Worm (Caenorhabditis elegans) whole organism, L3 larva: ENCODE results near the gene T28C12.1.

Source experiments
- R02D3.7 ChIP-seq: fragments of 150-350 bp; optimal IDR thresholded peaks from 2 replicates; lab custom pipeline; 2014; ENCODE audit warnings: missing biosample characterization, missing genetic modification characterization
- aly-2 ChIP-seq: fragments of 150-350 bp; optimal IDR thresholded peaks from 2 replicates; lab custom pipeline; 2014; ENCODE audit warnings: missing biosample characterization, missing genetic modification characterization
- ceh-16 ChIP-seq: sonication (generic microtip); optimal IDR thresholded peaks from 2 replicates; lab custom pipeline; 2017; ENCODE audit warnings: missing biosample characterization, missing genetic modification characterization
- ceh-28 ChIP-seq: fragments of 150-350 bp; optimal IDR thresholded peaks from 2 replicates; lab custom pipeline; 2014; ENCODE audit warnings: missing biosample characterization, missing genetic modification reagents, missing genetic modification characterization
- ceh-9 ChIP-seq: sonication (generic microtip); optimal IDR thresholded peaks from 2 replicates; lab custom pipeline; 2018; ENCODE audit warnings: missing biosample characterization, missing genetic modification characterization
- elt-1 ChIP-seq: fragments of 150-350 bp; optimal IDR thresholded peaks from 2 replicates; lab custom pipeline; 2014; ENCODE audit warnings: missing biosample characterization, missing genetic modification characterization
- elt-2 ChIP-seq: sonication (generic microtip); optimal IDR thresholded peaks from 2 replicates; lab custom pipeline; 2016; ENCODE audit warnings: missing genetic modification reagents, mild to moderate bottlenecking, missing genetic modification characterization, missing compliant biosample characterization
- elt-3 ChIP-seq, 3 experiments: fragments of 150-350 bp in 1 of 3; sonication (generic microtip) in 2 of 3; optimal IDR thresholded peaks; 2 replicates in 2 of 3; 4 replicates in 1 of 3; lab custom pipeline; 2014 to 2017; ENCODE audit warnings: missing biosample characterization in 3 of 3, missing genetic modification characterization in 3 of 3
- fkh-10 ChIP-seq: sonication (generic microtip); optimal IDR thresholded peaks from 2 replicates; lab custom pipeline; 2017; ENCODE audit warnings: missing biosample characterization, missing genetic modification reagents, missing genetic modification characterization
- fos-1 ChIP-seq: fragments of 150-350 bp; optimal IDR thresholded peaks from 2 replicates; lab custom pipeline; 2014; ENCODE audit warnings: missing biosample characterization, missing genetic modification characterization
- hmg-11 ChIP-seq: sonication (generic microtip); optimal IDR thresholded peaks from 2 replicates; lab custom pipeline; 2016; ENCODE audit warnings: missing genetic modification characterization, missing compliant biosample characterization
- lin-15B ChIP-seq: fragments of 150-350 bp; optimal IDR thresholded peaks from 2 replicates; lab custom pipeline; 2014; ENCODE audit warnings: missing biosample characterization, missing genetic modification characterization
- lin-39 ChIP-seq: fragments of 150-350 bp; optimal IDR thresholded peaks from 2 replicates; lab custom pipeline; 2018; ENCODE audit warnings: missing biosample characterization, missing genetic modification reagents, missing genetic modification characterization
- lsy-12 ChIP-seq: sonication (generic microtip); optimal IDR thresholded peaks from 2 replicates; lab custom pipeline; 2016; ENCODE audit warnings: mild to moderate bottlenecking, missing genetic modification characterization, missing compliant biosample characterization
- mml-1 ChIP-seq: fragments of 150-350 bp; sonication (generic microtip); optimal IDR thresholded peaks from 3 replicates; lab custom pipeline; 2014; ENCODE audit warnings: missing biosample characterization, missing genetic modification characterization
- nfya-1 ChIP-seq: sonication (generic microtip); optimal IDR thresholded peaks from 2 replicates; lab custom pipeline; 2017; ENCODE audit warnings: missing genetic modification characterization, mild to moderate bottlenecking, missing compliant biosample characterization, antibody characterized with exemption, moderate library complexity; ENCODE audit not compliant: insufficient read depth
- nhr-12 ChIP-seq: fragments of 150-350 bp; optimal IDR thresholded peaks from 2 replicates; lab custom pipeline; 2014; ENCODE audit warnings: missing biosample characterization, missing genetic modification characterization
- nhr-23 ChIP-seq: fragments of 150-350 bp; optimal IDR thresholded peaks from 2 replicates; lab custom pipeline; 2014; ENCODE audit warnings: missing biosample characterization, missing genetic modification reagents, missing genetic modification characterization
- nhr-28 ChIP-seq: fragments of 150-350 bp; optimal IDR thresholded peaks from 2 replicates; lab custom pipeline; 2014; ENCODE audit warnings: missing biosample characterization, missing genetic modification characterization
- nhr-43 ChIP-seq: sonication (generic microtip); optimal IDR thresholded peaks from 2 replicates; lab custom pipeline; 2016; ENCODE audit warnings: mild to moderate bottlenecking, missing genetic modification characterization, missing compliant biosample characterization; ENCODE audit not compliant: poor library complexity, severe bottlenecking
- nhr-67 ChIP-seq: fragments of 150-350 bp; optimal IDR thresholded peaks from 2 replicates; lab custom pipeline; 2014; ENCODE audit warnings: missing biosample characterization, missing genetic modification characterization
- pqm-1 ChIP-seq: fragments of 150-350 bp; optimal IDR thresholded peaks from 2 replicates; lab custom pipeline; 2017; ENCODE audit warnings: missing biosample characterization, missing genetic modification characterization, inconsistent platforms
- sea-2 ChIP-seq: fragments of 150-350 bp; sonication (generic microtip); optimal IDR thresholded peaks from 4 replicates; lab custom pipeline; 2014; ENCODE audit warnings: missing biosample characterization, missing genetic modification reagents, missing genetic modification characterization
- skn-1 ChIP-seq: fragments of 150-350 bp; optimal IDR thresholded peaks from 2 replicates; lab custom pipeline; 2014; ENCODE audit warnings: missing biosample characterization, missing genetic modification characterization
- snpc-4 ChIP-seq: fragments of 150-350 bp; optimal IDR thresholded peaks from 2 replicates; lab custom pipeline; 2014; ENCODE audit warnings: missing biosample characterization, missing genetic modification characterization
- tbx-2 ChIP-seq: sonication (generic microtip); optimal IDR thresholded peaks from 2 replicates; lab custom pipeline; 2016; ENCODE audit warnings: mild to moderate bottlenecking, missing genetic modification characterization, missing compliant biosample characterization
- unc-39 ChIP-seq: sonication (generic microtip); optimal IDR thresholded peaks from 4 replicates; lab custom pipeline; 2017; ENCODE audit warnings: missing biosample characterization, missing genetic modification characterization
- zag-1 ChIP-seq: fragments of 150-350 bp; optimal IDR thresholded peaks from 2 replicates; lab custom pipeline; 2014; ENCODE audit warnings: missing biosample characterization, missing genetic modification characterization
- ztf-11 ChIP-seq: fragments of 150-350 bp; optimal IDR thresholded peaks from 2 replicates; lab custom pipeline; 2014; ENCODE audit warnings: missing biosample characterization, missing genetic modification characterization

Gene T28C12.1

ce11 chrV:6328897-6329296 lies 2.8 kb upstream of the T28C12.1 start, which contains the start of gene T28C12.2:
Gene T28C12.2, plus strand, starts transcription at chrV:6329197.
- TF ChIP-seq lsy-12, result no peak
- no peak for TF ChIP-seq skn-1
- no peak for TF ChIP-seq mml-1 (tag; lab: Kevin White, UChicago)
- no peak for TF ChIP-seq ceh-9 (tag; lab: Kevin White, UChicago)
- TF ChIP-seq unc-39 (tag; lab: Kevin White, UChicago), result no peak
- TF ChIP-seq tbx-2, result no peak
- no peak for TF ChIP-seq ceh-16
- TF ChIP-seq nhr-28, result no peak
- no peak for TF ChIP-seq snpc-4
- no peak for TF ChIP-seq nhr-12 (tag; lab: Kevin White, UChicago)
- no peak for TF ChIP-seq zag-1
- TF ChIP-seq ztf-11 (tag; lab: Kevin White, UChicago), result no peak
- TF ChIP-seq elt-3 (tag; optimal IDR thresholded peaks at IDR 0.05; lab: Kevin White, UChicago), result no peak
- no peak for TF ChIP-seq R02D3.7 (tag; lab: Kevin White, UChicago)
- no peak for TF ChIP-seq pqm-1

ce11 chrV:6335226-6335625 lies 3.5 kb downstream of the T28C12.1 start:
- TF ChIP-seq elt-2 (tag; lab: Kevin White, UChicago) (peak; percentile 57), hmg-11 (no peak), lin-15B (tag; lab: Kevin White, UChicago) (no peak), fos-1 (tag; lab: Kevin White, UChicago) (no peak), nhr-28 (no peak), nhr-43 (tag; lab: Kevin White, UChicago) (peak; percentile 35), lin-39 (tag; lab: Kevin White, UChicago) (no peak), sea-2 (GFP tag; lab: Kevin White, UChicago) (no peak), nhr-12 (tag; lab: Kevin White, UChicago) (no peak)

- TF ChIP-seq elt-3 (tag; optimal IDR thresholded peaks at IDR 0.05; lab: Kevin White, UChicago), result no peak
- no peak for TF ChIP-seq nhr-12 (tag; lab: Kevin White, UChicago)
- TF ChIP-seq snpc-4, result no peak
These were observed 4.4 kb downstream of the T28C12.1 start, which contains the start of gene T28C12.6 for ce11 chrV:6336108-6336507. Gene T28C12.6, minus strand, starts transcription at chrV:6336119.

- TF ChIP-seq nfya-1 (tag; lab: Kevin White, UChicago) (peak; percentile 78), hmg-11 (peak; percentile 2), fkh-10 (no peak)
These were observed 9.5 kb downstream of the T28C12.1 start for ce11 chrV:6341078-6341638.

ce11 chrV:6342502-6342901 lies 10.8 kb downstream of the T28C12.1 start:
- TF ChIP-seq ceh-28 (tag; lab: Kevin White, UChicago) (no peak), aly-2 (tag; lab: Kevin White, UChicago) (no peak), lin-39 (tag; lab: Kevin White, UChicago) (peak; percentile 40), nhr-67 (no peak), nfya-1 (tag; lab: Kevin White, UChicago) (peak; percentile 37), mml-1 (tag; lab: Kevin White, UChicago) (no peak), nhr-23 (no peak)
- TF ChIP-seq, all 47 proteins: peak for 2

ce11 chrV:6344531-6345171 lies 12.9 kb downstream of the T28C12.1 start:
- peak; percentile 13 for TF ChIP-seq nfya-1 (tag; lab: Kevin White, UChicago)
- no peak for TF ChIP-seq elt-3 (tag; optimal IDR thresholded peaks at IDR 0.05; lab: Kevin White, UChicago)
- TF ChIP-seq, all 47 proteins: peak for 1

- TF ChIP-seq nfya-1 (tag; lab: Kevin White, UChicago) (peak; percentile 34), nhr-67 (no peak), snpc-4 (no peak), lin-39 (tag; lab: Kevin White, UChicago) (peak; percentile 11), skn-1 (no peak), fkh-10 (no peak), elt-1 (tag; lab: Kevin White, UChicago) (no peak)
- TF ChIP-seq, all 47 proteins: peak for 2
These were observed 14.4 kb downstream of the T28C12.1 start for ce11 chrV:6346043-6346618.
